Fruit fly (Drosophila melanogaster) whole organism, embryonic: ENCODE data around the gene CG14054.

ENCODE experiments used
- Atf6 ChIP-seq: fragments of 200-800 bp; sonication (Bioruptor generic); IDR thresholded peaks from 2 replicates; pipeline ENCODE4 v1.3.6; 2022; ENCODE audit warnings: missing biosample characterization, missing genetic modification characterization
- CG10543 ChIP-seq: fragments of 200-800 bp; sonication (Bioruptor generic); optimal IDR thresholded peaks from 3 replicates; lab custom pipeline; 2017; ENCODE audit warnings: missing biosample characterization, mild to moderate bottlenecking, missing genetic modification characterization, moderate library complexity
- CG10565 ChIP-seq: fragments of 200-800 bp; sonication (Bioruptor generic); optimal IDR thresholded peaks from 3 replicates; lab custom pipeline; 2016; ENCODE audit warnings: missing biosample characterization, mild to moderate bottlenecking, missing genetic modification characterization
- CG11398 ChIP-seq: fragments of 200-800 bp; sonication (Bioruptor generic); optimal IDR thresholded peaks from 2 replicates; lab custom pipeline; 2016; ENCODE audit warnings: missing biosample characterization, missing genetic modification characterization
- CG11695 ChIP-seq: fragments of 200-800 bp; sonication (Bioruptor generic); IDR thresholded peaks from 3 replicates; pipeline ENCODE4 v1.3.6; 2022; ENCODE audit warnings: missing biosample characterization, missing genetic modification characterization
- CG12391 ChIP-seq: fragments of 200-800 bp; sonication (Bioruptor generic); optimal IDR thresholded peaks from 3 replicates; lab custom pipeline; 2018; ENCODE audit warnings: missing biosample characterization, mild to moderate bottlenecking, missing genetic modification characterization, moderate library complexity
- CG12744 ChIP-seq: fragments of 200-800 bp; sonication (Bioruptor generic); optimal IDR thresholded peaks from 2 replicates; lab custom pipeline; 2016; ENCODE audit warnings: missing biosample characterization, missing genetic modification characterization
- CG13296 ChIP-seq: fragments of 200-800 bp; sonication (Bioruptor generic); optimal IDR thresholded peaks from 3 replicates; lab custom pipeline; 2018; ENCODE audit warnings: missing biosample characterization, mild to moderate bottlenecking, missing genetic modification characterization
- CG1529 ChIP-seq: fragments of 200-800 bp; sonication (Bioruptor generic); optimal IDR thresholded peaks from 3 replicates; lab custom pipeline; 2018; ENCODE audit warnings: missing biosample characterization, missing genetic modification characterization
- CG15696 ChIP-seq: fragments of 200-800 bp; sonication (Bioruptor generic); optimal IDR thresholded peaks from 2 replicates; lab custom pipeline; 2019; ENCODE audit warnings: missing biosample characterization, mild to moderate bottlenecking, missing genetic modification characterization, moderate library complexity
- CG17359 ChIP-seq: fragments of 200-800 bp; sonication (Bioruptor generic); optimal IDR thresholded peaks from 3 replicates; lab custom pipeline; 2018; ENCODE audit warnings: missing biosample characterization, mild to moderate bottlenecking, missing genetic modification characterization, moderate library complexity
- CG17361 ChIP-seq: fragments of 200-800 bp; sonication (Bioruptor generic); IDR thresholded peaks from 3 replicates; pipeline ENCODE4 v1.3.6; 2022; ENCODE audit warnings: missing biosample characterization, missing genetic modification characterization
- CG17385 ChIP-seq: fragments of 200-800 bp; sonication (Bioruptor generic); optimal IDR thresholded peaks from 3 replicates; lab custom pipeline; 2018; ENCODE audit warnings: missing biosample characterization, mild to moderate bottlenecking, missing genetic modification characterization
- CG2120 ChIP-seq: fragments of 200-800 bp; sonication (Bioruptor generic); optimal IDR thresholded peaks from 3 replicates; lab custom pipeline; 2016; ENCODE audit warnings: missing biosample characterization, missing genetic modification characterization
- CG2202 ChIP-seq: fragments of 200-800 bp; sonication (Bioruptor generic); optimal IDR thresholded peaks from 2 replicates; lab custom pipeline; 2018; ENCODE audit warnings: missing biosample characterization, mild to moderate bottlenecking, missing genetic modification characterization
- CG30431 ChIP-seq: fragments of 200-800 bp; sonication (Bioruptor generic); optimal IDR thresholded peaks from 2 replicates; lab custom pipeline; 2017; ENCODE audit warnings: missing biosample characterization, missing genetic modification characterization
- CG4328 ChIP-seq: fragments of 200-800 bp; sonication (Bioruptor generic); optimal IDR thresholded peaks from 3 replicates; lab custom pipeline; 2017; ENCODE audit warnings: missing biosample characterization, missing genetic modification reagents, missing genetic modification characterization
- CG6175 ChIP-seq: fragments of 200-800 bp; sonication (Bioruptor generic); IDR thresholded peaks from 3 replicates; pipeline ENCODE4 v1.3.6; 2022; ENCODE audit warnings: missing biosample characterization, missing genetic modification characterization
- CG6272 ChIP-seq: fragments of 200-800 bp; sonication (Bioruptor generic); IDR thresholded peaks from 2 replicates; pipeline ENCODE4 v1.3.6; 2022; ENCODE audit warnings: missing biosample characterization, missing genetic modification characterization
- CG9215 ChIP-seq: fragments of 200-800 bp; sonication (Bioruptor generic); IDR thresholded peaks from 2 replicates; pipeline ENCODE4 v1.3.6; 2022; ENCODE audit warnings: missing biosample characterization, missing genetic modification characterization
- CG9727 ChIP-seq: fragments of 200-800 bp; sonication (Bioruptor generic); optimal IDR thresholded peaks from 3 replicates; lab custom pipeline; 2017; ENCODE audit warnings: missing biosample characterization, mild to moderate bottlenecking, missing genetic modification characterization
- E2f1 ChIP-seq: fragments of 200-800 bp; sonication (Bioruptor generic); IDR thresholded peaks from 2 replicates; pipeline ENCODE4 v1.3.6; 2022; ENCODE audit warnings: missing biosample characterization, missing genetic modification characterization
- HmgZ ChIP-seq: fragments of 200-800 bp; sonication (Bioruptor generic); optimal IDR thresholded peaks from 2 replicates; lab custom pipeline; 2018; ENCODE audit warnings: missing biosample characterization, mild to moderate bottlenecking, missing genetic modification characterization
- Hr3 ChIP-seq: fragments of 200-800 bp; sonication (Bioruptor generic); optimal IDR thresholded peaks from 3 replicates; lab custom pipeline; 2016; ENCODE audit warnings: missing biosample characterization, missing genetic modification characterization
- Hr78 ChIP-seq, 2 experiments: fragments of 200-800 bp in 1 of 2; fragments of >200 bp in 1 of 2; sonication (Bioruptor generic) in 1 of 2; optimal IDR thresholded peaks; 2 replicates each; lab custom pipeline; 2017 to 2019; ENCODE audit warnings: missing biosample characterization in 2 of 2, missing genetic modification characterization in 2 of 2, mild to moderate bottlenecking in 1 of 2, moderate library complexity in 1 of 2
- Meics ChIP-seq: fragments of 200-800 bp; sonication (Bioruptor generic); optimal IDR thresholded peaks from 2 replicates; lab custom pipeline; 2017; ENCODE audit warnings: missing biosample characterization, mild to moderate bottlenecking, missing genetic modification characterization
- Mrtf ChIP-seq: fragments of 200-800 bp; sonication (Bioruptor generic); IDR thresholded peaks from 3 replicates; pipeline ENCODE4 v1.3.6; 2022; ENCODE audit warnings: missing biosample characterization, missing genetic modification characterization
- Myb ChIP-seq: fragments of 200-800 bp; sonication (Bioruptor generic); optimal IDR thresholded peaks from 2 replicates; lab custom pipeline; 2016; ENCODE audit warnings: missing biosample characterization, missing genetic modification characterization
- NC2β ChIP-seq: fragments of 200-800 bp; sonication (Bioruptor generic); optimal IDR thresholded peaks from 2 replicates; lab custom pipeline; 2016; ENCODE audit warnings: missing biosample characterization, missing genetic modification characterization
- PHDP ChIP-seq: fragments of 200-800 bp; sonication (Bioruptor generic); optimal IDR thresholded peaks from 3 replicates; lab custom pipeline; 2018; ENCODE audit warnings: missing biosample characterization, mild to moderate bottlenecking, missing genetic modification characterization, moderate library complexity
- Trl ChIP-seq, 3 experiments: fragments of >200 bp in 2 of 3; fragments of 200-800 bp in 1 of 3; sonication (Bioruptor generic) in 1 of 3; optimal IDR thresholded peaks; 2 replicates in 1 of 3; 3 replicates in 2 of 3; lab custom pipeline; 2016 to 2017; ENCODE audit warnings: missing biosample characterization in 1 of 3, missing genetic modification characterization in 1 of 3
- Usf ChIP-seq: fragments of 200-800 bp; sonication (Bioruptor generic); optimal IDR thresholded peaks from 2 replicates; lab custom pipeline; 2017; ENCODE audit warnings: missing genotype, missing biosample characterization, missing genetic modification characterization
- Xbp1 ChIP-seq: fragments of 200-800 bp; sonication (Bioruptor generic); optimal IDR thresholded peaks from 3 replicates; lab custom pipeline; 2016; ENCODE audit warnings: missing biosample characterization, mild to moderate bottlenecking, missing genetic modification characterization
- dati ChIP-seq: fragments of 200-800 bp; sonication (Bioruptor generic); IDR thresholded peaks from 2 replicates; pipeline ENCODE4 v1.3.6; 2022; ENCODE audit warnings: missing biosample characterization, missing genetic modification characterization
- gsb-n ChIP-seq: fragments of 200-800 bp; sonication (Bioruptor generic); optimal IDR thresholded peaks from 3 replicates; lab custom pipeline; 2018; ENCODE audit warnings: missing biosample characterization, mild to moderate bottlenecking, missing genetic modification characterization
- hkb ChIP-seq, 2 experiments: fragments of 200-800 bp in 1 of 2; fragments of >200 bp in 1 of 2; sonication (Bioruptor generic) in 1 of 2; IDR thresholded peaks in 1 of 2; optimal IDR thresholded peaks in 1 of 2; 2 replicates each; pipeline versions ENCODE4 v1.3.6 to Lab custom; 2017 to 2022; ENCODE audit warnings: missing biosample characterization in 1 of 2, missing genetic modification characterization in 1 of 2
- ind ChIP-seq: fragments of 200-800 bp; sonication (Bioruptor generic); optimal IDR thresholded peaks from 3 replicates; lab custom pipeline; 2016; ENCODE audit warnings: missing biosample characterization, missing genetic modification characterization
- knrl ChIP-seq: fragments of 200-800 bp; sonication (Bioruptor generic); IDR thresholded peaks from 3 replicates; pipeline ENCODE4 v1.3.6; 2022; ENCODE audit warnings: missing biosample characterization, missing genetic modification characterization; ENCODE audit not compliant: partially characterized antibody
- lov ChIP-seq, 2 experiments: fragments of 200-800 bp in 1 of 2; fragments of >200 bp in 1 of 2; sonication (Bioruptor generic) in 1 of 2; IDR thresholded peaks in 1 of 2; optimal IDR thresholded peaks in 1 of 2; 2 replicates in 1 of 2; 3 replicates in 1 of 2; pipeline versions ENCODE4 v1.3.6 to Lab custom; 2017 to 2022; ENCODE audit warnings: missing biosample characterization in 1 of 2, missing genetic modification characterization in 1 of 2
- pum ChIP-seq: fragments of 200-800 bp; sonication (Bioruptor generic); optimal IDR thresholded peaks from 2 replicates; lab custom pipeline; 2016; ENCODE audit warnings: missing biosample characterization, missing genetic modification characterization
- repo ChIP-seq: fragments of 200-800 bp; sonication (Bioruptor generic); optimal IDR thresholded peaks from 2 replicates; lab custom pipeline; 2016; ENCODE audit warnings: missing biosample characterization, missing genetic modification characterization
- rib ChIP-seq: fragments of 200-800 bp; sonication (Bioruptor generic); IDR thresholded peaks from 2 replicates; pipeline ENCODE4 v1.3.6; 2022; ENCODE audit warnings: missing biosample characterization, missing genetic modification characterization
- sd ChIP-seq: fragments of 200-800 bp; sonication (Bioruptor generic); optimal IDR thresholded peaks from 3 replicates; lab custom pipeline; 2018; ENCODE audit warnings: missing biosample characterization, mild to moderate bottlenecking, missing genetic modification characterization, moderate library complexity
- ssp ChIP-seq: fragments of 200-800 bp; sonication (Bioruptor generic); IDR thresholded peaks from 2 replicates; pipeline ENCODE4 v1.3.6; 2022; ENCODE audit warnings: missing biosample characterization, missing genetic modification characterization
- stwl ChIP-seq: fragments of 200-800 bp; sonication (Bioruptor generic); optimal IDR thresholded peaks from 3 replicates; lab custom pipeline; 2018; ENCODE audit warnings: missing biosample characterization, mild to moderate bottlenecking, missing genetic modification characterization, moderate library complexity
- unc-4 ChIP-seq: fragments of 200-800 bp; sonication (Bioruptor generic); IDR thresholded peaks from 2 replicates; pipeline ENCODE4 v1.3.6; 2022; ENCODE audit warnings: missing biosample characterization, missing genetic modification characterization; ENCODE audit not compliant: partially characterized antibody
- vvl ChIP-seq: fragments of 200-800 bp; sonication (Bioruptor generic); IDR thresholded peaks from 2 replicates; pipeline ENCODE4 v1.3.6; 2022; ENCODE audit warnings: missing biosample characterization, missing genetic modification characterization
- zfh2 ChIP-seq: fragments of 200-800 bp; sonication (Bioruptor generic); optimal IDR thresholded peaks from 2 replicates; lab custom pipeline; 2016; ENCODE audit warnings: missing biosample characterization, missing genetic modification characterization

Gene CG14054

dm6 chrX:2094072-2094761, 28.1 kb upstream of the CG14054 start, which contains the start of gene csw (continued):
- peak; percentile 53 for TF ChIP-seq hkb (optimal IDR thresholded peaks at IDR 0.05; lab: Kevin White, UChicago)
- no peak for TF ChIP-seq hkb (GFP tag; IDR thresholded peaks at IDR 0.05; lab: Robert Waterston, UW)
- no peak for TF ChIP-seq CG12744 (GFP tag; lab: Kevin White, UChicago)
- TF ChIP-seq CG10565 (GFP tag; lab: Kevin White, UChicago) = no peak
- peak; percentile 40 for TF ChIP-seq Xbp1 (GFP tag; lab: Kevin White, UChicago)
- TF ChIP-seq CG17359 (tag; lab: Kevin White, UChicago) = peak; percentile 38
- TF ChIP-seq Myb (GFP tag; lab: Kevin White, UChicago) = peak; percentile 100
- no peak for TF ChIP-seq CG17385 (GFP tag; lab: Kevin White, UChicago)
- TF ChIP-seq rib (GFP tag; lab: Robert Waterston, UW) = no peak
- no peak for TF ChIP-seq dati
- TF ChIP-seq CG6272 (GFP tag; lab: Robert Waterston, UW) = peak; percentile 11; the same call in 1 of the 2 replicates
- TF ChIP-seq zfh2 (GFP tag; lab: Kevin White, UChicago) = peak; percentile 63
- peak; percentile 11 for TF ChIP-seq CG11398 (GFP tag; lab: Kevin White, UChicago)
- TF ChIP-seq PHDP (tag; lab: Kevin White, UChicago) = no peak
- TF ChIP-seq CG2120 (GFP tag; lab: Kevin White, UChicago) = peak; percentile 69
- peak; percentile 54 for TF ChIP-seq stwl (tag; lab: Kevin White, UChicago)
- 0 out of 2 replicates have a peak, but pooled peaks have one; percentile 14 for TF ChIP-seq unc-4 (GFP tag; lab: Robert Waterston, UW)
- peak; percentile 2 for TF ChIP-seq CG9727 (GFP tag; lab: Kevin White, UChicago)
- no peak for TF ChIP-seq CG2202 (tag; lab: Kevin White, UChicago)
- no peak for TF ChIP-seq CG6175
- TF ChIP-seq knrl = peak; percentile 21; the same call in 1 of the 3 replicates
- peak; percentile 19; the same call in 1 of the 2 replicates for TF ChIP-seq ssp
- TF ChIP-seq gsb-n (tag; lab: Kevin White, UChicago) = peak; percentile 16
- TF ChIP-seq CG1529 (GFP tag; lab: Kevin White, UChicago) = no peak
- peak; percentile 53 for TF ChIP-seq pum
- TF ChIP-seq ind (GFP tag; lab: Kevin White, UChicago) = peak; percentile 32
- peak; percentile 31; the same call in 1 of the 3 replicates for TF ChIP-seq CG17361 (GFP tag; lab: Robert Waterston, UW)
- TF ChIP-seq lov (optimal IDR thresholded peaks at IDR 0.05; lab: Kevin White, UChicago) = no peak
- TF ChIP-seq lov (GFP tag; IDR thresholded peaks at IDR 0.05; lab: Robert Waterston, UW) = no peak
- peak; percentile 25; the same call in 1 of the 2 replicates for TF ChIP-seq vvl (GFP tag; lab: Robert Waterston, UW)
- no peak for TF ChIP-seq repo (GFP tag; lab: Kevin White, UChicago)
- TF ChIP-seq Mrtf = 0 out of 3 replicates have a peak, but pooled peaks have one; percentile 15
- no peak for TF ChIP-seq Atf6
- TF ChIP-seq Hr3 (GFP tag; lab: Kevin White, UChicago) = peak; percentile 3
- no peak for TF ChIP-seq CG15696 (tag; lab: Kevin White, UChicago)
- TF ChIP-seq CG11695 = no peak
- no peak for TF ChIP-seq Usf (GFP tag; lab: Kevin White, UChicago)
- no peak for TF ChIP-seq CG13296 (GFP tag; lab: Kevin White, UChicago)
- TF ChIP-seq CG9215 (GFP tag; lab: Robert Waterston, UW) = no peak; the same call in 1 of the 2 replicates
- peak; percentile 17; the same call in 1 of the 2 replicates for TF ChIP-seq E2f1 (GFP tag; lab: Robert Waterston, UW)
- no peak for TF ChIP-seq Hr78 (GFP tag; optimal IDR thresholded peaks at IDR 0.05; lab: Kevin White, UChicago)
- TF ChIP-seq Trl (optimal IDR thresholded peaks at IDR 0.05; lab: Kevin White, UChicago) = peak; percentile 12 to 72
- peak; percentile 39 for TF ChIP-seq Trl (GFP tag; optimal IDR thresholded peaks at IDR 0.05; lab: Kevin White, UChicago)
- peak; percentile 80 for TF ChIP-seq HmgZ (tag; lab: Kevin White, UChicago)
- TF ChIP-seq CG4328 (GFP tag; lab: Kevin White, UChicago) = no peak
- TF ChIP-seq sd (tag; lab: Kevin White, UChicago) = peak; percentile 35
- peak; percentile 33 for TF ChIP-seq CG12391 (tag; lab: Kevin White, UChicago)
- TF ChIP-seq NC2β = peak; percentile 44
- TF ChIP-seq Meics = peak; percentile 11
- no peak for TF ChIP-seq CG30431
- peak; percentile 72 for TF ChIP-seq CG10543
